Worm (Caenorhabditis elegans) whole organism, L4/young adult: Measurements from ENCODE around the gene F53A9.7.

ENCODE experiments used
- W03F9.2 ChIP-seq: fragments of 150-350 bp; optimal IDR thresholded peaks from 2 replicates; lab custom pipeline; 2014; ENCODE audit warnings: missing biosample characterization, missing genetic modification characterization
- dao-5 ChIP-seq: sonication (generic microtip); optimal IDR thresholded peaks from 2 replicates; lab custom pipeline; 2016; ENCODE audit warnings: missing genotype, missing genetic modification characterization, moderate library complexity, missing compliant biosample characterization
- him-1 ChIP-seq: sonication (generic microtip); optimal IDR thresholded peaks from 2 replicates; lab custom pipeline; 2016; ENCODE audit warnings: missing genotype, missing genetic modification reagents, missing genetic modification characterization, missing compliant biosample characterization

F53A9.7 gene

ce11 chrX:8675151-8675550 lies 41.6 kb downstream of the F53A9.7 start:
- TF ChIP-seq him-1 (tag; lab: Kevin White, UChicago): no peak
- no peak for TF ChIP-seq dao-5 (tag; lab: Kevin White, UChicago)
- no peak for TF ChIP-seq W03F9.2 (tag; lab: Kevin White, UChicago)

ce11 chrX:8674514-8674913 lies 42.2 kb downstream of the F53A9.7 start:
- TF ChIP-seq W03F9.2 (tag; lab: Kevin White, UChicago): peak; percentile 22
- TF ChIP-seq him-1 (tag; lab: Kevin White, UChicago): no peak

- TF ChIP-seq W03F9.2 (tag; lab: Kevin White, UChicago) (no peak), him-1 (tag; lab: Kevin White, UChicago) (no peak), dao-5 (tag; lab: Kevin White, UChicago) (no peak)
Observed at ce11 chrX:8672760-8673159, 44.0 kb downstream of the F53A9.7 start, which contains the start of the genes K09E2.2 and K09E2.3. K09E2.2 (plus strand) TSS chrX:8673060. K09E2.3 (plus strand) TSS chrX:8673084.
